Worm (Caenorhabditis elegans) whole organism, L1 larva: ENCODE data around the gene ceh-18.

Source experiments
- C04F5.9 ChIP-seq: sonication (generic microtip); optimal IDR thresholded peaks from 2 replicates; lab custom pipeline; 2016; ENCODE audit warnings: missing genetic modification characterization, missing compliant biosample characterization
- C34B4.2 ChIP-seq: sonication (generic microtip); optimal IDR thresholded peaks from 2 replicates; lab custom pipeline; 2017; ENCODE audit warnings: mild to moderate bottlenecking, missing genetic modification characterization, missing compliant biosample characterization
- F16B12.6 ChIP-seq: fragments of 150-350 bp; optimal IDR thresholded peaks from 2 replicates; lab custom pipeline; 2014; ENCODE audit warnings: missing biosample characterization, missing genetic modification characterization
- Y116A8C.19 ChIP-seq: sonication (generic microtip); optimal IDR thresholded peaks from 2 replicates; lab custom pipeline; 2016; ENCODE audit warnings: missing compliant biosample characterization, missing genetic modification characterization, borderline replicate concordance
- aha-1 ChIP-seq: fragments of 150-350 bp; optimal IDR thresholded peaks from 2 replicates; lab custom pipeline; 2014; ENCODE audit warnings: missing biosample characterization, missing genetic modification characterization
- alr-1 ChIP-seq: fragments of 200-800 bp; sonication (Bioruptor generic); optimal IDR thresholded peaks from 2 replicates; lab custom pipeline; 2018; ENCODE audit warnings: borderline replicate concordance, mild to moderate bottlenecking, missing genetic modification characterization, missing compliant biosample characterization
- ama-1 ChIP-seq: fragments of 150-350 bp; optimal IDR thresholded peaks from 2 replicates; lab custom pipeline; 2014
- blmp-1 ChIP-seq: fragments of 150-350 bp; optimal IDR thresholded peaks from 2 replicates; lab custom pipeline; 2014; ENCODE audit warnings: missing biosample characterization, missing genetic modification characterization
- ceh-8 ChIP-seq: fragments of 200-800 bp; sonication (Bioruptor generic); optimal IDR thresholded peaks from 2 replicates; lab custom pipeline; 2018; ENCODE audit warnings: mild to moderate bottlenecking, missing genetic modification characterization, moderate library complexity, missing compliant biosample characterization
- ceh-82 ChIP-seq, 3 experiments: fragments of 150-350 bp in 1 of 3; sonication (generic microtip) in 2 of 3; optimal IDR thresholded peaks; 2 replicates each; lab custom pipeline; 2014 to 2017; ENCODE audit warnings: missing biosample characterization in 3 of 3, missing genetic modification characterization in 3 of 3
- ceh-90 ChIP-seq: sonication (generic microtip); optimal IDR thresholded peaks from 2 replicates; lab custom pipeline; 2016; ENCODE audit warnings: missing genetic modification characterization, missing compliant biosample characterization
- dpl-1 ChIP-seq, 3 experiments: fragments of 150-350 bp in 2 of 3; sonication (generic microtip) in 1 of 3; optimal IDR thresholded peaks; 2 replicates each; lab custom pipeline; 2014 to 2017; ENCODE audit warnings: missing biosample characterization in 3 of 3, missing genetic modification characterization in 3 of 3, missing genetic modification reagents in 3 of 3
- dsc-1 ChIP-seq: sonication (generic microtip); optimal IDR thresholded peaks from 2 replicates; lab custom pipeline; 2016; ENCODE audit warnings: mild to moderate bottlenecking, missing genetic modification characterization, missing compliant biosample characterization
- efl-3 ChIP-seq: fragments of 200-800 bp; sonication (Bioruptor generic); optimal IDR thresholded peaks from 2 replicates; lab custom pipeline; 2018; ENCODE audit warnings: mild to moderate bottlenecking, missing genetic modification characterization, missing compliant biosample characterization
- egl-13 ChIP-seq: sonication (generic microtip); optimal IDR thresholded peaks from 2 replicates; lab custom pipeline; 2016; ENCODE audit warnings: missing genotype, missing genetic modification reagents, missing genetic modification characterization, missing compliant biosample characterization
- elt-2 ChIP-seq: sonication (generic microtip); optimal IDR thresholded peaks from 2 replicates; lab custom pipeline; 2016; ENCODE audit warnings: missing genetic modification characterization, mild to moderate bottlenecking, inconsistent platforms, missing compliant biosample characterization, missing genetic modification reagents
- elt-3 ChIP-seq, 6 experiments: fragments of 150-350 bp in 1 of 6; sonication (generic microtip); optimal IDR thresholded peaks; 2 replicates each; lab custom pipeline; 2017 to 2018; ENCODE audit warnings: missing biosample characterization in 6 of 6, missing genetic modification characterization in 6 of 6, inconsistent platforms in 1 of 6
- fkh-10 ChIP-seq: sonication (generic microtip); optimal IDR thresholded peaks from 2 replicates; lab custom pipeline; 2017; ENCODE audit warnings: missing biosample characterization, missing genetic modification reagents, missing genetic modification characterization
- fkh-4 ChIP-seq: sonication (generic microtip); optimal IDR thresholded peaks from 2 replicates; lab custom pipeline; 2016; ENCODE audit warnings: missing compliant biosample characterization, missing genetic modification characterization, borderline replicate concordance
- hlh-17 ChIP-seq: fragments of 200-800 bp; sonication (Bioruptor generic); optimal IDR thresholded peaks from 2 replicates; lab custom pipeline; 2018; ENCODE audit warnings: missing genetic modification characterization, mild to moderate bottlenecking, missing compliant biosample characterization, moderate library complexity, borderline replicate concordance
- hlh-4 ChIP-seq: sonication (generic microtip); optimal IDR thresholded peaks from 2 replicates; lab custom pipeline; 2016; ENCODE audit warnings: mild to moderate bottlenecking, missing genetic modification characterization, missing compliant biosample characterization
- hpl-2 ChIP-seq: fragments of 150-350 bp; optimal IDR thresholded peaks from 2 replicates; lab custom pipeline; 2014; ENCODE audit warnings: missing biosample characterization, missing genetic modification reagents, missing genetic modification characterization
- lin-13 ChIP-seq: fragments of 150-350 bp; optimal IDR thresholded peaks from 2 replicates; lab custom pipeline; 2014; ENCODE audit warnings: missing biosample characterization, missing genetic modification reagents, missing genetic modification characterization
- lin-14 ChIP-seq: fragments of 200-800 bp; sonication (Bioruptor generic); optimal IDR thresholded peaks from 2 replicates; lab custom pipeline; 2018; ENCODE audit warnings: mild to moderate bottlenecking, missing genetic modification characterization, moderate library complexity, missing compliant biosample characterization
- lir-3 ChIP-seq: sonication (generic microtip); optimal IDR thresholded peaks from 2 replicates; lab custom pipeline; 2016; ENCODE audit warnings: mild to moderate bottlenecking, missing genetic modification characterization, moderate library complexity, missing compliant biosample characterization; ENCODE audit not compliant: poor library complexity
- lsy-2 ChIP-seq, 2 experiments: fragments of 150-350 bp; optimal IDR thresholded peaks; 2 replicates each; lab custom pipeline; 2014; ENCODE audit warnings: missing biosample characterization in 2 of 2, missing genetic modification characterization in 2 of 2
- mdl-1 ChIP-seq, 2 experiments: fragments of 150-350 bp; optimal IDR thresholded peaks; 2 replicates each; lab custom pipeline; 2014 to 2017; ENCODE audit warnings: missing biosample characterization in 2 of 2, missing genetic modification characterization in 2 of 2, inconsistent platforms in 1 of 2
- mef-2 ChIP-seq: fragments of 150-350 bp; optimal IDR thresholded peaks from 2 replicates; lab custom pipeline; 2014; ENCODE audit warnings: missing biosample characterization, missing genetic modification characterization
- nhr-12 ChIP-seq: sonication (generic microtip); optimal IDR thresholded peaks from 2 replicates; lab custom pipeline; 2017; ENCODE audit warnings: missing biosample characterization, missing genetic modification characterization
- nhr-19 ChIP-seq: fragments of 200-800 bp; sonication (Bioruptor generic); conservative IDR thresholded peaks from 2 replicates; pipeline ENCODE4 v1.3.6; 2022; ENCODE audit warnings: missing genetic modification characterization, missing compliant biosample characterization
- nhr-20 ChIP-seq: sonication (generic microtip); optimal IDR thresholded peaks from 2 replicates; lab custom pipeline; 2016; ENCODE audit warnings: mild to moderate bottlenecking, missing genetic modification characterization, missing compliant biosample characterization
- nhr-237 ChIP-seq: fragments of 150-350 bp; optimal IDR thresholded peaks from 2 replicates; lab custom pipeline; 2014; ENCODE audit warnings: missing biosample characterization, missing genetic modification characterization
- nhr-47 ChIP-seq: sonication (generic microtip); optimal IDR thresholded peaks from 2 replicates; lab custom pipeline; 2016; ENCODE audit warnings: mild to moderate bottlenecking, missing genetic modification characterization, moderate library complexity, missing compliant biosample characterization
- nhr-71 ChIP-seq: sonication (generic microtip); optimal IDR thresholded peaks from 2 replicates; lab custom pipeline; 2016; ENCODE audit warnings: mild to moderate bottlenecking, missing genetic modification characterization, moderate library complexity, missing compliant biosample characterization
- nhr-76 ChIP-seq: sonication (generic microtip); optimal IDR thresholded peaks from 2 replicates; lab custom pipeline; 2017; ENCODE audit warnings: missing biosample characterization, missing genetic modification characterization
- nhr-77 ChIP-seq: fragments of 150-350 bp; optimal IDR thresholded peaks from 2 replicates; lab custom pipeline; 2014; ENCODE audit warnings: missing biosample characterization, missing genetic modification characterization
- nhr-84 ChIP-seq: sonication (generic microtip); optimal IDR thresholded peaks from 2 replicates; lab custom pipeline; 2017; ENCODE audit warnings: missing biosample characterization, missing genetic modification characterization
- nhr-85 ChIP-seq: sonication (generic microtip); peaks from one replicate; lab custom pipeline; 2016; ENCODE audit warnings: missing genetic modification characterization, inconsistent platforms, missing compliant biosample characterization
- nhr-90 ChIP-seq: sonication (generic microtip); optimal IDR thresholded peaks from 2 replicates; lab custom pipeline; 2016; ENCODE audit warnings: mild to moderate bottlenecking, missing genetic modification characterization, missing compliant biosample characterization; ENCODE audit not compliant: poor library complexity
- pag-3 ChIP-seq: sonication (generic microtip); optimal IDR thresholded peaks from 2 replicates; lab custom pipeline; 2017; ENCODE audit warnings: missing genetic modification characterization, mild to moderate bottlenecking, missing compliant biosample characterization, antibody characterized with exemption, borderline replicate concordance; ENCODE audit not compliant: insufficient read depth
- pqm-1 ChIP-seq: sonication (generic microtip); optimal IDR thresholded peaks from 3 replicates; lab custom pipeline; 2017; ENCODE audit warnings: missing biosample characterization, missing genetic modification characterization
- rnt-1 ChIP-seq: sonication (generic microtip); optimal IDR thresholded peaks from 2 replicates; lab custom pipeline; 2016; ENCODE audit warnings: mild to moderate bottlenecking, missing genetic modification characterization, moderate library complexity, missing compliant biosample characterization
- sox-4 ChIP-seq: sonication (generic microtip); optimal IDR thresholded peaks from 2 replicates; lab custom pipeline; 2016; ENCODE audit warnings: missing genetic modification characterization, missing compliant biosample characterization
- sup-37 ChIP-seq: fragments of 200-800 bp; sonication (Bioruptor generic); optimal IDR thresholded peaks from 2 replicates; lab custom pipeline; 2018; ENCODE audit warnings: mild to moderate bottlenecking, missing genetic modification characterization, missing compliant biosample characterization
- tbx-2 ChIP-seq: sonication (generic microtip); optimal IDR thresholded peaks from 2 replicates; lab custom pipeline; 2016; ENCODE audit warnings: missing genetic modification characterization, missing compliant biosample characterization
- unc-86 ChIP-seq: sonication (generic microtip); optimal IDR thresholded peaks from 2 replicates; lab custom pipeline; 2016; ENCODE audit warnings: missing genetic modification characterization, missing compliant biosample characterization
- vab-15 ChIP-seq: sonication (generic microtip); optimal IDR thresholded peaks from 2 replicates; lab custom pipeline; 2017; ENCODE audit warnings: missing genotype, mild to moderate bottlenecking, missing genetic modification characterization, missing compliant biosample characterization
- ztf-4 ChIP-seq: fragments of 150-350 bp; optimal IDR thresholded peaks from 2 replicates; lab custom pipeline; 2014; ENCODE audit warnings: missing biosample characterization, missing genetic modification characterization

ceh-18 gene

DNA sequence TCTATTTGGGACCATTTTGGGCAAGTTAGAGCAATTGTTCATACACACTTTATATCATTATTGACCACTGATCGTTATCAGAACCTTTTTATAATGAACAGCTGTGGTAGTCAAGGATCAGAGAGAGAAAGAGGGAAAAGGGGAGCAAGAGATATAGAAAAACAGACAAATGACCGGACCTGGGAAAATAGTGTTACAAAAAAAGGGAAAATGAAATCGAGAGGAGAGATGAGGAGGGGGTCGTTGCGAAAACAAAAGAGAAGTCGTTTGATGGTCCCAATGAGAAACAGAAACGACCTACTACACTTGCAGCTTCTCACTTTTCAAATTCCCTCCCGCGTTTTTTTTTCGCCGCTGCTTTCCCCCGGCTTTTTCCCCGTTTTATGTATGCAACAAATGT, 3.7 kb downstream of the ceh-18 start (continued):
- no peak for TF ChIP-seq lir-3 (tag; lab: Kevin White, UChicago)
- TF ChIP-seq F16B12.6 = no peak
- TF ChIP-seq dsc-1 (tag; lab: Kevin White, UChicago) = peak; percentile 73
- TF ChIP-seq nhr-90 = no peak
- TF ChIP-seq nhr-237 (tag; lab: Kevin White, UChicago) = no peak
- no peak for TF ChIP-seq hlh-17 (GFP tag; lab: Kevin White, UChicago)
- no peak for TF ChIP-seq lin-13 (GFP tag; lab: Kevin White, UChicago)
- TF ChIP-seq rnt-1 (tag; lab: Kevin White, UChicago) = peak; percentile 84
- no peak for TF ChIP-seq ceh-90 (tag; lab: Kevin White, UChicago)
- TF ChIP-seq vab-15 (tag; lab: Kevin White, UChicago) = no peak
- TF ChIP-seq nhr-76 (tag; lab: Kevin White, UChicago) = no peak
- no peak for TF ChIP-seq dpl-1 (GFP tag; optimal IDR thresholded peaks at IDR 0.05; lab: Kevin White, UChicago)
- no peak for TF ChIP-seq ceh-82 (tag; optimal IDR thresholded peaks at IDR 0.05; lab: Kevin White, UChicago)
- no peak for TF ChIP-seq Y116A8C.19 (tag; lab: Kevin White, UChicago)
- TF ChIP-seq mef-2 (tag; lab: Kevin White, UChicago) = no peak
- TF ChIP-seq egl-13 = no peak
- TF ChIP-seq mdl-1 (tag; optimal IDR thresholded peaks at IDR 0.05; lab: Kevin White, UChicago) = no peak
- peak; percentile 46 for TF ChIP-seq nhr-19 (GFP tag; lab: Robert Waterston, UW)
- TF ChIP-seq pag-3 (tag; lab: Kevin White, UChicago) = no peak
- no peak for TF ChIP-seq sox-4 (tag; lab: Kevin White, UChicago)
- TF ChIP-seq fkh-4 = no peak
- no peak for TF ChIP-seq ama-1 (lab: Kevin White, UChicago)
- no peak for TF ChIP-seq ceh-8
- no peak for TF ChIP-seq blmp-1 (tag; lab: Kevin White, UChicago)
- no peak for TF ChIP-seq tbx-2
- TF ChIP-seq lsy-2 (tag; optimal IDR thresholded peaks at IDR 0.05; lab: Kevin White, UChicago) = peak; percentile 18 to 33
- no peak for TF ChIP-seq efl-3 (GFP tag; lab: Kevin White, UChicago)
- TF ChIP-seq alr-1 (tag; lab: Kevin White, UChicago) = no peak
- TF ChIP-seq pqm-1 (tag; lab: Kevin White, UChicago) = no peak
- TF ChIP-seq nhr-71 (tag; lab: Kevin White, UChicago) = peak; percentile 63
- TF ChIP-seq nhr-47 = peak; percentile 1
- no peak for TF ChIP-seq unc-86 (tag; lab: Kevin White, UChicago)
- no peak for TF ChIP-seq fkh-10 (GFP tag; lab: Kevin White, UChicago)
- TF ChIP-seq aha-1 (tag; lab: Kevin White, UChicago) = no peak
- no peak for TF ChIP-seq ztf-4 (tag; lab: Kevin White, UChicago)
- TF ChIP-seq hpl-2 = no peak
- no peak for TF ChIP-seq C34B4.2 (tag; lab: Kevin White, UChicago)
- TF ChIP-seq nhr-84 = no peak
- no peak for TF ChIP-seq nhr-77 (tag; lab: Kevin White, UChicago)
- no peak for TF ChIP-seq sup-37 (GFP tag; lab: Kevin White, UChicago)
- TF ChIP-seq hlh-4 (tag; lab: Kevin White, UChicago) = no peak
- TF ChIP-seq C04F5.9 (tag; lab: Kevin White, UChicago) = no peak

DNA sequence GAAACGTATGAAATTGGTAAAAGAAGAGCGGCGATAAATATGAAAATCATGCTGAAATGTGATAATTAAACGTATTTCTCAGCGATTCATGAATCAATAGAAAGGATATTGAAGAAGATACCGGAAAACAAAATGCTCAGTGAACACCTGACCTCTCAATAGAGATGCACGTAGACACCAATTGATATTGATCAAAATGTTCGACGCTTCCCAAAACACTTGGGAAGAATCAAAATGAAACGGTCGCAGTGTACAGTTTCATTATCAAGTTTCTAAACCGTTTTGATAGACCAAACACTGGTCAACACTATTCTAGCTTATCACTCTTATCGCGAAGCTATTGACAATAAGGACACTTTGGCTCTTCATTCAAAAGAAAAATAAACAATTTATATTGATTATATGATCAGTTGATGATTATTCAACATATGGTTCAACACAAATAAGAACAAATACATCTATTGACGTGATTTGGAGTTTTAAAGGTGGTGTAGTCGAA, 15.2 kb downstream of the ceh-18 start, which contains the start of gene ttr-48:
TSS of gene ttr-48 (minus strand) at position 51 of the 499 bp plus-strand sequence.
- TF ChIP-seq lsy-2 (tag; optimal IDR thresholded peaks at IDR 0.05; lab: Kevin White, UChicago) (no peak), nhr-90 (peak; percentile 5), nhr-71 (tag; lab: Kevin White, UChicago) (peak; percentile 13), nhr-47 (no peak), nhr-85 (tag; lab: Kevin White, UChicago) (peak; percentile 16), elt-3 (tag; optimal IDR thresholded peaks at IDR 0.05; lab: Kevin White, UChicago) (no peak), rnt-1 (tag; lab: Kevin White, UChicago) (peak; percentile 23), elt-2 (tag; lab: Kevin White, UChicago) (peak; percentile 85), Y116A8C.19 (tag; lab: Kevin White, UChicago) (no peak), nhr-12 (tag; lab: Kevin White, UChicago) (no peak), lin-14 (GFP tag; lab: Kevin White, UChicago) (peak; percentile 16), nhr-20 (tag; lab: Kevin White, UChicago) (peak; percentile 5)
